Fruit fly (Drosophila melanogaster) whole organism: ENCODE measurements around the gene CG46307.

Experiments
- CG8478 ChIP-seq: fragments of >200 bp; optimal IDR thresholded peaks from 2 replicates; lab custom pipeline; 2018; ENCODE audit warnings: inconsistent platforms
- Dll ChIP-seq: fragments of >200 bp; optimal IDR thresholded peaks from 2 replicates; lab custom pipeline; 2017
- pan ChIP-seq: fragments of >200 bp; optimal IDR thresholded peaks from 2 replicates; lab custom pipeline; 2017
- psq ChIP-seq: fragments of >200 bp; optimal IDR thresholded peaks from 2 replicates; lab custom pipeline; 2017
- usp ChIP-seq: fragments of >200 bp; optimal IDR thresholded peaks from 2 replicates; lab custom pipeline; 2017; ENCODE audit warnings: missing biosample characterization, missing genetic modification characterization, mixed read lengths

dm6 chr2L:21086406-21086805 is 18.0 kb upstream of the CG46307 start, which contains the start of gene CG33509:
- no peak for TF ChIP-seq CG8478 (lab: Kevin White, UChicago)
- TF ChIP-seq pan (lab: Kevin White, UChicago) = no peak
- TF ChIP-seq usp (GFP tag; lab: Kevin White, UChicago) = no peak
- no peak for TF ChIP-seq psq (lab: Kevin White, UChicago)
- no peak for TF ChIP-seq Dll (lab: Kevin White, UChicago)
